Fruit fly (Drosophila melanogaster) whole organism, embryonic: ENCODE data around the gene CG12012.

Source experiments
- CG10543 ChIP-seq: fragments of 200-800 bp; sonication (Bioruptor generic); optimal IDR thresholded peaks from 3 replicates; lab custom pipeline; 2017; ENCODE audit warnings: missing biosample characterization, mild to moderate bottlenecking, missing genetic modification characterization, moderate library complexity
- CG10654 ChIP-seq: fragments of 200-800 bp; sonication (Bioruptor generic); optimal IDR thresholded peaks from 2 replicates; lab custom pipeline; 2016; ENCODE audit warnings: missing biosample characterization, missing genetic modification characterization
- CG10959 ChIP-seq: fragments of 200-800 bp; sonication (Bioruptor generic); IDR thresholded peaks from 2 replicates; pipeline ENCODE4 v1.3.6; 2022; ENCODE audit warnings: missing biosample characterization, missing genetic modification characterization
- CG12744 ChIP-seq: fragments of 200-800 bp; sonication (Bioruptor generic); optimal IDR thresholded peaks from 2 replicates; lab custom pipeline; 2016; ENCODE audit warnings: missing biosample characterization, missing genetic modification characterization
- CG14014 ChIP-seq: fragments of 200-800 bp; sonication (Bioruptor generic); IDR thresholded peaks from 2 replicates; pipeline ENCODE4 v1.3.6; 2022; ENCODE audit warnings: missing biosample characterization, missing genetic modification characterization
- CG15269 ChIP-seq: fragments of 200-800 bp; sonication (Bioruptor generic); optimal IDR thresholded peaks from 2 replicates; lab custom pipeline; 2018; ENCODE audit warnings: missing biosample characterization, mild to moderate bottlenecking, missing genetic modification characterization, moderate library complexity
- CG17328 ChIP-seq: fragments of 200-800 bp; sonication (Bioruptor generic); IDR thresholded peaks from 2 replicates; pipeline ENCODE4 v1.3.6; 2022; ENCODE audit warnings: missing biosample characterization, missing genetic modification characterization
- CG17361 ChIP-seq: fragments of 200-800 bp; sonication (Bioruptor generic); IDR thresholded peaks from 3 replicates; pipeline ENCODE4 v1.3.6; 2022; ENCODE audit warnings: missing biosample characterization, missing genetic modification characterization
- CG17612 ChIP-seq: fragments of 200-800 bp; sonication (Bioruptor generic); IDR thresholded peaks from 2 replicates; pipeline ENCODE4 v1.3.6; 2022; ENCODE audit warnings: missing biosample characterization, missing genetic modification characterization
- CG18262 ChIP-seq: fragments of 200-800 bp; optimal IDR thresholded peaks from 3 replicates; lab custom pipeline; 2019; ENCODE audit warnings: missing biosample characterization, mild to moderate bottlenecking, missing genetic modification characterization, moderate library complexity
- CG3281 ChIP-seq: fragments of 200-800 bp; sonication (Bioruptor generic); optimal IDR thresholded peaks from 3 replicates; lab custom pipeline; 2017; ENCODE audit warnings: missing biosample characterization, mild to moderate bottlenecking, missing genetic modification characterization
- CG4404 ChIP-seq: fragments of 200-800 bp; sonication (Bioruptor generic); IDR thresholded peaks from 2 replicates; pipeline ENCODE4 v1.3.6; 2022; ENCODE audit warnings: missing biosample characterization, missing genetic modification characterization
- CG4424 ChIP-seq: fragments of 200-800 bp; sonication (Bioruptor generic); optimal IDR thresholded peaks from 3 replicates; lab custom pipeline; 2016; ENCODE audit warnings: missing biosample characterization, missing genetic modification characterization
- CG5245 ChIP-seq: fragments of 200-800 bp; sonication (Bioruptor generic); optimal IDR thresholded peaks from 3 replicates; lab custom pipeline; 2016; ENCODE audit warnings: missing biosample characterization, missing genetic modification characterization
- CG7357 ChIP-seq: fragments of 200-800 bp; sonication (Bioruptor generic); IDR thresholded peaks from 3 replicates; pipeline ENCODE4 v1.3.6; 2022; ENCODE audit warnings: missing biosample characterization, missing genetic modification characterization
- CG7556 ChIP-seq: fragments of 200-800 bp; sonication (Bioruptor generic); optimal IDR thresholded peaks from 2 replicates; lab custom pipeline; 2017; ENCODE audit warnings: missing biosample characterization, mild to moderate bottlenecking, missing genetic modification characterization
- CG7839 ChIP-seq: fragments of 200-800 bp; sonication (Bioruptor generic); optimal IDR thresholded peaks from 3 replicates; lab custom pipeline; 2018; ENCODE audit warnings: missing biosample characterization, mild to moderate bottlenecking, missing genetic modification characterization, moderate library complexity
- CG7963 ChIP-seq: fragments of 200-800 bp; sonication (Bioruptor generic); IDR thresholded peaks from 3 replicates; pipeline ENCODE4 v1.3.6; 2022; ENCODE audit warnings: missing biosample characterization, missing genetic modification characterization; ENCODE audit not compliant: partially characterized antibody
- Chrac-16 ChIP-seq: fragments of 200-800 bp; sonication (Bioruptor generic); optimal IDR thresholded peaks from 3 replicates; lab custom pipeline; 2016; ENCODE audit warnings: missing biosample characterization, missing genetic modification characterization
- CrebB ChIP-seq: fragments of 200-800 bp; sonication (Bioruptor generic); optimal IDR thresholded peaks from 3 replicates; lab custom pipeline; 2018; ENCODE audit warnings: missing biosample characterization, mild to moderate bottlenecking, missing genetic modification characterization
- Deaf1 ChIP-seq: fragments of 200-800 bp; optimal IDR thresholded peaks from 3 replicates; lab custom pipeline; 2019; ENCODE audit warnings: missing biosample characterization, mild to moderate bottlenecking, missing genetic modification characterization, moderate library complexity
- Dfd ChIP-seq, 2 experiments: fragments of >200 bp; optimal IDR thresholded peaks; 2 replicates each; lab custom pipeline; 2017; ENCODE audit warnings: missing biosample characterization in 2 of 2, missing genetic modification characterization in 2 of 2
- Doc3 ChIP-seq: fragments of 200-800 bp; sonication (Bioruptor generic); IDR thresholded peaks from 3 replicates; pipeline ENCODE4 v1.3.6; 2022; ENCODE audit warnings: missing biosample characterization, missing genetic modification characterization; ENCODE audit not compliant: partially characterized antibody
- H2.0 ChIP-seq: fragments of 200-800 bp; sonication (Bioruptor generic); IDR thresholded peaks from 2 replicates; pipeline ENCODE4 v1.3.6; 2022; ENCODE audit warnings: missing biosample characterization, missing genetic modification characterization
- Hr78 ChIP-seq, 2 experiments: fragments of 200-800 bp in 1 of 2; fragments of >200 bp in 1 of 2; sonication (Bioruptor generic) in 1 of 2; optimal IDR thresholded peaks; 2 replicates each; lab custom pipeline; 2017 to 2019; ENCODE audit warnings: missing biosample characterization in 2 of 2, missing genetic modification characterization in 2 of 2, mild to moderate bottlenecking in 1 of 2, moderate library complexity in 1 of 2
- Med ChIP-seq: fragments of 200-800 bp; sonication (Bioruptor generic); peaks from one replicate; lab custom pipeline; 2016; ENCODE audit warnings: missing biosample characterization, missing genetic modification characterization, mild to moderate bottlenecking, inconsistent platforms, moderate library complexity
- Rfx ChIP-seq: fragments of 200-800 bp; sonication (Bioruptor generic); IDR thresholded peaks from 2 replicates; pipeline ENCODE4 v1.3.6; 2022; ENCODE audit warnings: missing biosample characterization, missing genetic modification characterization
- Scr ChIP-seq: fragments of 200-800 bp; sonication (Bioruptor generic); IDR thresholded peaks from 2 replicates; pipeline ENCODE4 v1.3.6; 2022; ENCODE audit warnings: missing biosample characterization, missing genetic modification characterization; ENCODE audit not compliant: partially characterized antibody
- Sry-β ChIP-seq: fragments of 200-800 bp; sonication (Bioruptor generic); optimal IDR thresholded peaks from 2 replicates; lab custom pipeline; 2018; ENCODE audit warnings: missing biosample characterization, mild to moderate bottlenecking, missing genetic modification characterization, moderate library complexity
- Stat92E ChIP-seq, 3 experiments: fragments of >200 bp in 2 of 3; fragments of 200-800 bp in 1 of 3; sonication (Bioruptor generic) in 1 of 3; optimal IDR thresholded peaks; 2 replicates each; lab custom pipeline; 2017 to 2019; ENCODE audit warnings: missing biosample characterization in 3 of 3, missing genetic modification characterization in 3 of 3, mild to moderate bottlenecking in 1 of 3, moderate library complexity in 1 of 3
- cato ChIP-seq: fragments of 200-800 bp; sonication (Bioruptor generic); optimal IDR thresholded peaks from 2 replicates; lab custom pipeline; 2016; ENCODE audit warnings: missing biosample characterization, missing genetic modification characterization, borderline replicate concordance
- corto ChIP-seq: fragments of 200-800 bp; sonication (Bioruptor generic); optimal IDR thresholded peaks from 2 replicates; lab custom pipeline; 2016; ENCODE audit warnings: missing biosample characterization, mild to moderate bottlenecking, missing genetic modification characterization, moderate library complexity
- dmrt11E ChIP-seq: fragments of 200-800 bp; sonication (Bioruptor generic); optimal IDR thresholded peaks from 3 replicates; lab custom pipeline; 2018; ENCODE audit warnings: missing biosample characterization, mild to moderate bottlenecking, missing genetic modification characterization, moderate library complexity
- exex ChIP-seq: fragments of 200-800 bp; sonication (Bioruptor generic); optimal IDR thresholded peaks from 4 replicates; lab custom pipeline; 2018; ENCODE audit warnings: missing biosample characterization, mild to moderate bottlenecking, missing genetic modification characterization, moderate library complexity
- ftz-f1 ChIP-seq: fragments of 200-800 bp; sonication (Bioruptor generic); optimal IDR thresholded peaks from 2 replicates; lab custom pipeline; 2016; ENCODE audit warnings: missing biosample characterization, missing genetic modification characterization
- hb ChIP-seq: fragments of 200-800 bp; sonication (Bioruptor generic); IDR thresholded peaks from 3 replicates; pipeline ENCODE4 v1.3.6; 2022; ENCODE audit warnings: missing biosample characterization, missing genetic modification characterization; ENCODE audit not compliant: partially characterized antibody
- jumu ChIP-seq: fragments of 200-800 bp; sonication (Bioruptor generic); optimal IDR thresholded peaks from 3 replicates; lab custom pipeline; 2016; ENCODE audit warnings: missing biosample characterization, missing genetic modification characterization
- lab ChIP-seq: fragments of 200-800 bp; sonication (Bioruptor generic); optimal IDR thresholded peaks from 3 replicates; lab custom pipeline; 2017; ENCODE audit warnings: missing biosample characterization, missing genetic modification characterization, mild to moderate bottlenecking, moderate library complexity, missing genetic modification reagents
- lola ChIP-seq, 3 experiments: fragments of >200 bp in 2 of 3; fragments of 200-800 bp in 1 of 3; sonication (Bioruptor generic) in 1 of 3; optimal IDR thresholded peaks; 2 replicates each; lab custom pipeline; 2017 to 2019; ENCODE audit warnings: missing biosample characterization in 3 of 3, missing genetic modification characterization in 3 of 3, mild to moderate bottlenecking in 1 of 3, moderate library complexity in 1 of 3
- lov ChIP-seq, 2 experiments: fragments of 200-800 bp in 1 of 2; fragments of >200 bp in 1 of 2; sonication (Bioruptor generic) in 1 of 2; IDR thresholded peaks in 1 of 2; optimal IDR thresholded peaks in 1 of 2; 2 replicates in 1 of 2; 3 replicates in 1 of 2; pipeline versions ENCODE4 v1.3.6 to Lab custom; 2017 to 2022; ENCODE audit warnings: missing biosample characterization in 1 of 2, missing genetic modification characterization in 1 of 2
- nerfin-2 ChIP-seq: fragments of 200-800 bp; sonication (Bioruptor generic); IDR thresholded peaks from 2 replicates; pipeline ENCODE4 v1.3.6; 2022; ENCODE audit warnings: missing biosample characterization, missing genetic modification characterization; ENCODE audit not compliant: partially characterized antibody
- oc ChIP-seq: fragments of 200-800 bp; sonication (Bioruptor generic); optimal IDR thresholded peaks from 2 replicates; lab custom pipeline; 2018; ENCODE audit warnings: missing biosample characterization, mild to moderate bottlenecking, missing genetic modification characterization, moderate library complexity
- p53 ChIP-seq: fragments of 200-800 bp; sonication (Bioruptor generic); optimal IDR thresholded peaks from 2 replicates; lab custom pipeline; 2016; ENCODE audit warnings: missing biosample characterization, missing genetic modification characterization
- rib ChIP-seq: fragments of 200-800 bp; sonication (Bioruptor generic); IDR thresholded peaks from 2 replicates; pipeline ENCODE4 v1.3.6; 2022; ENCODE audit warnings: missing biosample characterization, missing genetic modification characterization
- sd ChIP-seq: fragments of 200-800 bp; sonication (Bioruptor generic); optimal IDR thresholded peaks from 3 replicates; lab custom pipeline; 2018; ENCODE audit warnings: missing biosample characterization, mild to moderate bottlenecking, missing genetic modification characterization, moderate library complexity
- sens ChIP-seq: fragments of 200-800 bp; sonication (Bioruptor generic); peaks from one replicate; lab custom pipeline; 2016; ENCODE audit warnings: missing biosample characterization, missing genetic modification characterization
- sr ChIP-seq: fragments of 200-800 bp; sonication (Bioruptor generic); IDR thresholded peaks from 3 replicates; pipeline ENCODE4 v1.3.6; 2022; ENCODE audit warnings: missing biosample characterization, missing genetic modification characterization
- wek ChIP-seq: fragments of 200-800 bp; sonication (Bioruptor generic); optimal IDR thresholded peaks from 3 replicates; lab custom pipeline; 2018; ENCODE audit warnings: missing biosample characterization, mild to moderate bottlenecking, missing genetic modification characterization, moderate library complexity

CG12012 gene

dm6 chr3L:3406307-3407061 is 29.9 kb downstream of the CG12012 start (continued):
- TF ChIP-seq Sry-β (GFP tag; lab: Kevin White, UChicago), result no peak
- TF ChIP-seq cato (GFP tag; lab: Kevin White, UChicago), result no peak
- no peak for TF ChIP-seq CG4424 (GFP tag; lab: Kevin White, UChicago)
- no peak for TF ChIP-seq CG17612 (GFP tag; lab: Robert Waterston, UW)
- TF ChIP-seq CG17361 (GFP tag; lab: Robert Waterston, UW), result 0 out of 3 replicates have a peak, but pooled peaks have one; percentile 15
- TF ChIP-seq CG10959 (GFP tag; lab: Robert Waterston, UW), result no peak
- TF ChIP-seq CG12744 (GFP tag; lab: Kevin White, UChicago), result no peak
- no peak for TF ChIP-seq rib (GFP tag; lab: Robert Waterston, UW)
- no peak for TF ChIP-seq Stat92E (GFP tag; optimal IDR thresholded peaks at IDR 0.05; lab: Kevin White, UChicago)
- peak; percentile 30; the same call in 1 of the 2 replicates for TF ChIP-seq Rfx (GFP tag; lab: Robert Waterston, UW)
- no peak for TF ChIP-seq CG10654
- no peak for TF ChIP-seq Doc3
- no peak for TF ChIP-seq wek (GFP tag; lab: Kevin White, UChicago)
- no peak for TF ChIP-seq ftz-f1 (GFP tag; lab: Kevin White, UChicago)
- TF ChIP-seq dmrt11E, result no peak
- TF ChIP-seq CG15269 (tag; lab: Kevin White, UChicago), result peak; percentile 1
- no peak for TF ChIP-seq CG18262
- peak; percentile 36 for TF ChIP-seq sd
- TF ChIP-seq sens (GFP tag; lab: Kevin White, UChicago), result peak; percentile 58
- no peak for TF ChIP-seq CG10543 (GFP tag; lab: Kevin White, UChicago)
- peak; percentile 66; the same call in 2 of the 3 replicates for TF ChIP-seq sr (GFP tag; lab: Robert Waterston, UW)
- TF ChIP-seq CG17328, result no peak
- no peak for TF ChIP-seq hb (GFP tag; lab: Robert Waterston, UW)
- TF ChIP-seq CrebB (tag; lab: Kevin White, UChicago), result no peak
- TF ChIP-seq CG4404 (GFP tag; lab: Robert Waterston, UW), result no peak
- TF ChIP-seq nerfin-2 (GFP tag; lab: Robert Waterston, UW), result no peak
- TF ChIP-seq CG7963 (GFP tag; lab: Robert Waterston, UW), result no peak
- no peak for TF ChIP-seq Deaf1 (tag; lab: Kevin White, UChicago)
- TF ChIP-seq Scr (GFP tag; lab: Robert Waterston, UW), result no peak
- TF ChIP-seq jumu (GFP tag; lab: Kevin White, UChicago), result no peak
- peak; percentile 47 for TF ChIP-seq CG3281
- TF ChIP-seq CG7357 (GFP tag; lab: Robert Waterston, UW), result no peak
- TF ChIP-seq Dfd (GFP tag; optimal IDR thresholded peaks at IDR 0.05; lab: Kevin White, UChicago), result no peak
- TF ChIP-seq CG7556 (GFP tag; lab: Kevin White, UChicago), result no peak
- TF ChIP-seq CG5245 (GFP tag; lab: Kevin White, UChicago), result no peak
- peak; percentile 70 for TF ChIP-seq Med (GFP tag; lab: Kevin White, UChicago)
- TF ChIP-seq corto (GFP tag; lab: Kevin White, UChicago), result no peak
- TF ChIP-seq CG14014 (GFP tag; lab: Robert Waterston, UW), result peak; percentile 38; the same call in 1 of the 2 replicates
- TF ChIP-seq Chrac-16, result no peak
- peak; percentile 21; the same call in 1 of the 2 replicates for TF ChIP-seq H2.0
- peak; percentile 26 for TF ChIP-seq lab
- TF ChIP-seq exex (tag; lab: Kevin White, UChicago), result no peak
- TF ChIP-seq oc, result no peak
- no peak for TF ChIP-seq lov (optimal IDR thresholded peaks at IDR 0.05; lab: Kevin White, UChicago)
- TF ChIP-seq lov (GFP tag; IDR thresholded peaks at IDR 0.05; lab: Robert Waterston, UW), result no peak
- TF ChIP-seq lola (GFP tag; optimal IDR thresholded peaks at IDR 0.05; lab: Kevin White, UChicago), result no peak
- no peak for TF ChIP-seq Hr78 (GFP tag; optimal IDR thresholded peaks at IDR 0.05; lab: Kevin White, UChicago)
- TF ChIP-seq CG7839, result no peak
- no peak for TF ChIP-seq p53
